Worm (Caenorhabditis elegans) whole organism, L4 larva: Measurements from ENCODE around the gene C07G3.10.

Experiments
- F49E8.2 ChIP-seq: sonication (generic microtip); optimal IDR thresholded peaks from 2 replicates; lab custom pipeline; 2016; ENCODE audit warnings: missing compliant biosample characterization, mild to moderate bottlenecking, missing genetic modification characterization, borderline replicate concordance
- ceh-28 ChIP-seq: fragments of 150-350 bp; optimal IDR thresholded peaks from 2 replicates; lab custom pipeline; 2014; ENCODE audit warnings: missing biosample characterization, missing genetic modification reagents, missing genetic modification characterization
- ces-1 ChIP-seq: fragments of 150-350 bp; sonication (generic microtip); optimal IDR thresholded peaks from 4 replicates; lab custom pipeline; 2014; ENCODE audit warnings: missing biosample characterization, missing genetic modification reagents, missing genetic modification characterization
- dve-1 ChIP-seq: sonication (generic microtip); optimal IDR thresholded peaks from 2 replicates; lab custom pipeline; 2017; ENCODE audit warnings: antibody characterized with exemption, mild to moderate bottlenecking, missing genetic modification characterization, missing compliant biosample characterization; ENCODE audit not compliant: insufficient read depth
- fos-1 ChIP-seq: fragments of 150-350 bp; optimal IDR thresholded peaks from 2 replicates; lab custom pipeline; 2014; ENCODE audit warnings: missing biosample characterization, missing genetic modification characterization
- hlh-11 ChIP-seq: fragments of 200-800 bp; sonication (Bioruptor generic); optimal IDR thresholded peaks from 2 replicates; lab custom pipeline; 2018; ENCODE audit warnings: mild to moderate bottlenecking, missing genetic modification characterization, missing compliant biosample characterization
- lir-3 ChIP-seq: sonication (generic microtip); optimal IDR thresholded peaks from 2 replicates; lab custom pipeline; 2016; ENCODE audit warnings: mild to moderate bottlenecking, missing genetic modification characterization, missing compliant biosample characterization
- mdl-1 ChIP-seq, 2 experiments: fragments of 150-350 bp in 1 of 2; sonication (generic microtip) in 1 of 2; optimal IDR thresholded peaks; 2 replicates each; lab custom pipeline; 2014 to 2017; ENCODE audit warnings: missing biosample characterization in 2 of 2, missing genetic modification characterization in 2 of 2
- nhr-10 ChIP-seq: fragments of 150-350 bp; optimal IDR thresholded peaks from 2 replicates; lab custom pipeline; 2014; ENCODE audit warnings: missing biosample characterization, missing genetic modification characterization
- snpc-4 ChIP-seq: fragments of 150-350 bp; optimal IDR thresholded peaks from 2 replicates; lab custom pipeline; 2014; ENCODE audit warnings: missing biosample characterization, missing genetic modification characterization
- tag-97 ChIP-seq: fragments of 200-800 bp; sonication (Bioruptor generic); IDR thresholded peaks from 2 replicates; pipeline ENCODE4 v1.3.6; 2022; ENCODE audit warnings: missing genetic modification characterization, missing compliant biosample characterization
- zag-1 ChIP-seq: fragments of 150-350 bp; optimal IDR thresholded peaks from 2 replicates; lab custom pipeline; 2014; ENCODE audit warnings: missing biosample characterization, missing genetic modification characterization

DNA sequence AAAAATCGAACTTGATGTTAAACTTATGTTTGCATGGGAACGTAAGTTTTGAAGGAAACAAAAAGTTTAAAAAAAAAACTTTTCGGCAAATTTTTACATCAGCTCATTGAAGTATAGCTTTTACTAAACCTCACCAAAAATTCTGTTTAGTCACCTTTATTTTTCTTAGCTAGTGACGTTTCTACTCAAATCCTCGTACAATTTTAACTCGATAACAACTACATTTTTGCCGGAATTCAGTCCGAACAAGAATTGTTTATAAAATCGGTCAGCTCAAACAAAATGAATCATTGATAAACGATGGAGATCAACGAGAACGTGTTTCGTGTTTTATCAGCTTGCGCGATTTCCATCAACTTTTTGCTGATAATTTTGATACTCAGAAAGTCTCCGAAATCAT is 24.8 kb downstream of the C07G3.10 start, which contains the start of gene str-260:
- TF ChIP-seq tag-97 (GFP tag; lab: Robert Waterston, UW) (no peak), lir-3 (tag; lab: Kevin White, UChicago) (no peak), fos-1 (no peak), dve-1 (tag; lab: Kevin White, UChicago) (no peak), snpc-4 (tag; lab: Kevin White, UChicago) (no peak), hlh-11 (tag; lab: Kevin White, UChicago) (no peak), zag-1 (tag; lab: Kevin White, UChicago) (no peak), ceh-28 (tag; lab: Kevin White, UChicago) (no peak), F49E8.2 (tag; lab: Kevin White, UChicago) (no peak), mdl-1 (tag; optimal IDR thresholded peaks at IDR 0.05; lab: Kevin White, UChicago) (no peak), ces-1 (no peak), nhr-10 (tag; lab: Kevin White, UChicago) (no peak)
